Fruit fly (Drosophila melanogaster) whole organism, pupa: ENCODE results near the gene Smvt.

Source experiments
- CG10348 ChIP-seq: fragments of 200-800 bp; sonication (Bioruptor generic); IDR thresholded peaks from 2 replicates; pipeline ENCODE4 v1.3.6; 2022; ENCODE audit warnings: missing biosample characterization, missing genetic modification characterization
- CG12605 ChIP-seq: fragments of 200-800 bp; sonication (Bioruptor generic); IDR thresholded peaks from 2 replicates; pipeline ENCODE4 v1.3.6; 2022; ENCODE audit warnings: missing biosample characterization, missing genetic modification characterization
- CG13204 ChIP-seq: fragments of 200-800 bp; sonication (Bioruptor generic); optimal IDR thresholded peaks from 2 replicates; lab custom pipeline; 2018; ENCODE audit warnings: missing biosample characterization, mild to moderate bottlenecking, missing genetic modification characterization, moderate library complexity
- CG14655 ChIP-seq: fragments of 200-800 bp; sonication (Bioruptor generic); optimal IDR thresholded peaks from 3 replicates; lab custom pipeline; 2017; ENCODE audit warnings: mild to moderate bottlenecking, missing biosample characterization, missing genetic modification reagents, missing genetic modification characterization
- CG15710 ChIP-seq: fragments of 200-800 bp; sonication (Bioruptor generic); optimal IDR thresholded peaks from 2 replicates; lab custom pipeline; 2018; ENCODE audit warnings: missing biosample characterization, mild to moderate bottlenecking, missing genetic modification characterization, moderate library complexity
- CG17806 ChIP-seq: fragments of 200-800 bp; sonication (Bioruptor generic); optimal IDR thresholded peaks from 2 replicates; lab custom pipeline; 2018; ENCODE audit warnings: missing biosample characterization, mild to moderate bottlenecking, missing genetic modification characterization, moderate library complexity
- CG32121 ChIP-seq: fragments of 200-800 bp; sonication (Bioruptor generic); IDR thresholded peaks from 2 replicates; pipeline ENCODE4 v1.3.6; 2022; ENCODE audit warnings: missing biosample characterization, missing genetic modification characterization
- CG34367 ChIP-seq: fragments of 200-800 bp; sonication (Bioruptor generic); optimal IDR thresholded peaks from 2 replicates; lab custom pipeline; 2018; ENCODE audit warnings: missing biosample characterization, mild to moderate bottlenecking, missing genetic modification characterization
- CG4496 ChIP-seq: fragments of 200-800 bp; sonication (Bioruptor generic); IDR thresholded peaks from 3 replicates; pipeline ENCODE4 v1.3.6; 2022; ENCODE audit warnings: missing biosample characterization, missing genetic modification characterization
- CG8159 ChIP-seq: fragments of 200-800 bp; sonication (Bioruptor generic); optimal IDR thresholded peaks from 3 replicates; lab custom pipeline; 2018; ENCODE audit warnings: missing biosample characterization, mild to moderate bottlenecking, missing genetic modification characterization, moderate library complexity
- CG8301 ChIP-seq: fragments of 200-800 bp; sonication (Bioruptor generic); optimal IDR thresholded peaks from 2 replicates; lab custom pipeline; 2018; ENCODE audit warnings: missing biosample characterization, mild to moderate bottlenecking, missing genetic modification characterization
- CG9948 ChIP-seq: fragments of 200-800 bp; sonication (Bioruptor generic); optimal IDR thresholded peaks from 2 replicates; lab custom pipeline; 2018; ENCODE audit warnings: missing biosample characterization, mild to moderate bottlenecking, missing genetic modification characterization, moderate library complexity
- D1 ChIP-seq: fragments of 200-800 bp; sonication (Bioruptor generic); optimal IDR thresholded peaks from 2 replicates; lab custom pipeline; 2018; ENCODE audit warnings: missing biosample characterization, mild to moderate bottlenecking, missing genetic modification characterization, moderate library complexity
- EcR ChIP-seq: fragments of 200-800 bp; sonication (Bioruptor generic); optimal IDR thresholded peaks from 3 replicates; lab custom pipeline; 2019; ENCODE audit warnings: missing biosample characterization, missing genetic modification characterization, mild to moderate bottlenecking, moderate library complexity, missing genetic modification reagents
- Ets98B ChIP-seq: fragments of 200-800 bp; sonication (Bioruptor generic); IDR thresholded peaks from 2 replicates; pipeline ENCODE4 v1.3.6; 2022; ENCODE audit warnings: missing biosample characterization, missing genetic modification characterization
- Pif1A ChIP-seq: fragments of 200-800 bp; sonication (Bioruptor generic); optimal IDR thresholded peaks from 3 replicates; lab custom pipeline; 2016; ENCODE audit warnings: missing biosample characterization, missing genetic modification characterization
- Snoo ChIP-seq: fragments of 200-800 bp; sonication (Bioruptor generic); optimal IDR thresholded peaks from 3 replicates; lab custom pipeline; 2017; ENCODE audit warnings: missing biosample characterization, mild to moderate bottlenecking, missing genetic modification characterization, inconsistent platforms
- fd96Ca ChIP-seq: fragments of 200-800 bp; sonication (Bioruptor generic); IDR thresholded peaks from 3 replicates; pipeline ENCODE4 v1.3.6; 2022; ENCODE audit warnings: missing biosample characterization, missing genetic modification characterization
- gl ChIP-seq: fragments of 200-800 bp; sonication (Bioruptor generic); optimal IDR thresholded peaks from 2 replicates; lab custom pipeline; 2018; ENCODE audit warnings: missing biosample characterization, mild to moderate bottlenecking, missing genetic modification characterization
- rn ChIP-seq: fragments of 200-800 bp; sonication (Bioruptor generic); IDR thresholded peaks from 2 replicates; pipeline ENCODE4 v1.3.6; 2022; ENCODE audit warnings: missing biosample characterization, missing genetic modification characterization

Gene Smvt

DNA sequence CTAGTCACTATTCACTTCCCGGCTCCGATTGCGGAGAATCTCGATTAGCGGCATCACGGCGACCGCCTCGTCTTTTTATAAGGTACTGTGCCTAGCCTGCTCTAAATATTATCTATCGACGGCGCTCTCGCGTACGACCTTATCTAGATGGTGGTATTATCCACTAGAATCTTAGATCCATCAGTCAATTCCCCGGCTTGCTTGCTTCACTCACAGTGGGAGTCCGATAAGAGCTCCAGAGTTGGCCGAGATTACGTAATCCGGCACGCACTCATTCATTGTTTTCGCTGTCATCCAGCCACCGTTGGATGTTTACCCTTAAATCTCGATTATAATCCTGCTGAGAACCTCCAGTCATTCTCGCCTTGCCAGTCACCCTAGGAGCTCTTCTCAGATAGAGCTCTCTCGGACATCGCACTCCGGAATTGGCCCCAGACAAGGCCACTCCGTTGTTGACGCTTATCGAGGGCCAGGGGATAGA lies at the start of gene Smvt:
TSS of gene Smvt (minus strand) at position 51 of the 481 bp plus-strand sequence.
- no peak for TF ChIP-seq CG10348 (GFP tag; lab: Robert Waterston, UW)
- 0 out of 3 replicates have a peak, but pooled peaks have one; percentile 29 for TF ChIP-seq CG4496
- TF ChIP-seq CG14655 (GFP tag; lab: Kevin White, UChicago), result no peak
- peak; percentile 45 for TF ChIP-seq EcR (GFP tag; lab: Kevin White, UChicago)
- TF ChIP-seq CG12605, result no peak

dm6 chr3R:31810073-31810530 lies 48.7 kb upstream of the Smvt start, which contains the start of gene Rift:
TSS of gene Rift (minus strand) at chr3R:31810186.
- peak; percentile 36 for TF ChIP-seq CG17806
- peak; percentile 14 for TF ChIP-seq Snoo (tag; lab: Kevin White, UChicago)
- TF ChIP-seq CG15710 (tag; lab: Kevin White, UChicago), result peak; percentile 45
- TF ChIP-seq D1 (tag; lab: Kevin White, UChicago), result no peak
- peak; percentile 7 for TF ChIP-seq gl (tag; lab: Kevin White, UChicago)
- peak; percentile 72 for TF ChIP-seq CG4496
- peak; percentile 28 for TF ChIP-seq CG8159 (tag; lab: Kevin White, UChicago)
- TF ChIP-seq Ets98B (GFP tag; lab: Robert Waterston, UW), result peak; percentile 64
- no peak for TF ChIP-seq CG13204 (GFP tag; lab: Kevin White, UChicago)
- peak; percentile 46 for TF ChIP-seq CG12605
- TF ChIP-seq EcR (GFP tag; lab: Kevin White, UChicago), result no peak

DNA sequence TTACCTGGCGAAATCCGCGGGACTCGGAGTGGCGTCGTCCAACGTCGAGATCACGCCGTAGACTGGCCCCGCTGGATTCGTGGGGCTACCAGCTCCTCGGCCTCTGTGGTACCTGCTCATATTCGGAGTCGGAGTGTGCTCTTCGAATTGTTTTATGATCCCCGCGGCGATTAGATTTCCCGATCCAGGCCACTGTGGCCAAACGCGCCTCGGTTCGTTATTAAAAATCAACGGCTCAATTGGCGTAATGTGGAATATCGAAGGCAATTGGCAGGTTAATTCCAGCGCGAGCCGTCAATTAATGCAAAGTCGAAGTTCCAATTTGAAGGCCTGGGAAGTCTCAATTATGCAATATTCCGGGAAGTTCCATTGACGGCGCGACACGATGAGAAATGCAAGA lies 48.2 kb upstream of the Smvt start:
- TF ChIP-seq fd96Ca (GFP tag; lab: Robert Waterston, UW) (no peak), CG12605 (no peak), CG15710 (tag; lab: Kevin White, UChicago) (no peak), CG8159 (tag; lab: Kevin White, UChicago) (no peak), CG9948 (tag; lab: Kevin White, UChicago) (no peak)

DNA sequence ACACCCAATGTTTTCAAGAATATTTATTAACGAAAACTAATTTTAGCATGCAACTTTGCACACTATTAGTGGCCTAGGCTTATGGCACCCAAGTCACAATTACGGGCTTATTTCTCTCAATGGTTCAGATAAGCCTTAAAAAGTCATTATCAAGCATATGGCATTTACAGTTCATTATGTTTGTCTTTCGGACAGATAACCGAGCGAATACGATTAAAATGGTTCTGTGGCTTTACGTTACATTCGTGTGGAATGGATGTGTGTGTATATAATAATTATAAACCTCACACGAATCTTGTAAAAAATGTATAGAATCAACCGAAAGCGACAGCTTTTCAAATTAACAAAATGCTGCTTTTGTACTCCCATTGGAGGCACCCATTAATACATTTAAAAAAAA lies 47.2 kb upstream of the Smvt start:
- TF ChIP-seq CG34367 (tag; lab: Kevin White, UChicago) (no peak), CG8301 (tag; lab: Kevin White, UChicago) (no peak), CG4496 (no peak), rn (GFP tag; lab: Robert Waterston, UW) (no peak)

- TF ChIP-seq Ets98B (GFP tag; lab: Robert Waterston, UW) (peak; percentile 62; the same call in 1 of the 2 replicates), CG13204 (GFP tag; lab: Kevin White, UChicago) (no peak), fd96Ca (GFP tag; lab: Robert Waterston, UW) (peak; percentile 70; the same call in 2 of the 3 replicates), CG4496 (peak; percentile 66; the same call in 2 of the 3 replicates), CG8159 (tag; lab: Kevin White, UChicago) (no peak), gl (tag; lab: Kevin White, UChicago) (peak; percentile 26), CG32121 (GFP tag; lab: Robert Waterston, UW) (peak; percentile 17; the same call in 1 of the 2 replicates), rn (GFP tag; lab: Robert Waterston, UW) (peak; percentile 23; the same call in 1 of the 2 replicates)
These were observed 43.9 kb upstream of the Smvt start, which contains the start of the genes CG42233 and CG1971 for dm6 chr3R:31805228-31805738. TSS of gene CG42233 (minus strand) at chr3R:31805278. TSS of gene CG1971 (plus strand) at chr3R:31805468.

- TF ChIP-seq CG4496, result no peak
- TF ChIP-seq CG13204 (GFP tag; lab: Kevin White, UChicago), result no peak
These were observed 39.3 kb upstream of the Smvt start, which contains the start of gene Ir100a for dm6 chr3R:31800663-31801062. TSS of gene Ir100a (plus strand) at chr3R:31800963.

DNA sequence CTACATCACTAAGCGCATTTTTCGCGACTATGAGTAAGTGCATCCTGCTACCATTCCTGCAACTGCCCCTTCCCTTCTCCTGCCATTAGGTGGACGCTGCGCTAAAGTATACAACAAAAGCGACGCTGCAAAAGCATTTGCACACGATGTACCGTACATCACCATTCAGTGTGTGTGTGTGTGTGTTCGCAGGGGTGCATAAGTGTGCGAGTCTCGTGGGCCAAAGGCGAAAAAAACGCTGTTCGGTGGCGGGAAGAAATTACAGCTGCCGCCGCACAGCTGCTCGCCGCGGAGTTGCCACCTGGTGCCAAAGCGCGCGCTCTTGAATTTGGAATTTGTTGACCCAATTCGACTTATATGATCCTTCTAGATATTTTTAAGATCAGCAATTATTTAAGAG lies 33.1 kb upstream of the Smvt start:
- 0 out of 3 replicates have a peak, but pooled peaks have one; percentile 27 for TF ChIP-seq CG4496
- TF ChIP-seq Pif1A (GFP tag; lab: Kevin White, UChicago), result no peak
- TF ChIP-seq CG12605, result peak; percentile 18; the same call in 1 of the 2 replicates

DNA sequence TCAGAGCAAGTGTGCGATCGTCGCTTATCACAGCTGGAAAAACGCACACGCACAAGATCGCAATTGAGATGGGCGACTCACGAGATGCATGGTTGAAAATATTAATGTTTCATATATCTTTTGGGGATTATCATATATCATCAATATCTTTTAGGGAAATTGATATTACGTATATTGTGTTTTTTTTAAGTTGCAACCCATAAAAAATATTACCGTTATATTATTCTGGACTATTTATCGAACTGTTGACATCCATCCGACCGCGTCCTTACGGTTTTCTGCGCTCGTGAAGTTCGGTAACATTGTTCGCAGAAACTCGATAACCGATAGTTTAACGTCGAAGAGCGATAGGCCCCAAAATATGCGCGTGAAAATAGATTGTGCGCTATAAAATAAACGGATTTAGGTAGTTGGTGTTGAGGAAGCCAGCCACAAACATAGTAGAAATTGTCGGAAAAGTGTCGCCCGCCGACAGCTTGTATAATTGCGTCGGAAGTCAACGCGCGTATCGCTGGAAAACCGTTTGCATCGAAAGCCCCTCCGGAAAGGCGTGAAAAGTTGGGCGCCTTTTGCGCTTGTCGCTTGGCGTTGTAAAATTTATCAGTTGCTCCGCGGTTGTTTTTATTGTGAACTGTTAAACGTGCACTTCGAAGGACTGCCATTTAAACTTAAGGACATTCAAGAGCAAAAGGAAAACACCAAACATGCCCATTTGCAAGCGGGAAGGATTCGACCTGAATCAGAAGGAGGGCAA lies 32.5 kb upstream of the Smvt start, which contains the start of the genes Mccc1 and Acf:
TSS of gene Mccc1 (minus strand) at position 244 of the 754 bp plus-strand sequence.
TSS of gene Acf (plus strand) at position 318 of the 754 bp plus-strand sequence.
- TF ChIP-seq EcR (GFP tag; lab: Kevin White, UChicago), result no peak
- no peak for TF ChIP-seq CG14655 (GFP tag; lab: Kevin White, UChicago)
- peak; percentile 57; the same call in 2 of the 3 replicates for TF ChIP-seq CG4496
- no peak for TF ChIP-seq CG13204 (GFP tag; lab: Kevin White, UChicago)
